Fruit fly (Drosophila melanogaster): ENCODE measurements around the gene CG7872.
A peak's percentile ranks its signal among the peaks of the same experiment; 100 is the strongest.

Gene CG7872

DNA sequence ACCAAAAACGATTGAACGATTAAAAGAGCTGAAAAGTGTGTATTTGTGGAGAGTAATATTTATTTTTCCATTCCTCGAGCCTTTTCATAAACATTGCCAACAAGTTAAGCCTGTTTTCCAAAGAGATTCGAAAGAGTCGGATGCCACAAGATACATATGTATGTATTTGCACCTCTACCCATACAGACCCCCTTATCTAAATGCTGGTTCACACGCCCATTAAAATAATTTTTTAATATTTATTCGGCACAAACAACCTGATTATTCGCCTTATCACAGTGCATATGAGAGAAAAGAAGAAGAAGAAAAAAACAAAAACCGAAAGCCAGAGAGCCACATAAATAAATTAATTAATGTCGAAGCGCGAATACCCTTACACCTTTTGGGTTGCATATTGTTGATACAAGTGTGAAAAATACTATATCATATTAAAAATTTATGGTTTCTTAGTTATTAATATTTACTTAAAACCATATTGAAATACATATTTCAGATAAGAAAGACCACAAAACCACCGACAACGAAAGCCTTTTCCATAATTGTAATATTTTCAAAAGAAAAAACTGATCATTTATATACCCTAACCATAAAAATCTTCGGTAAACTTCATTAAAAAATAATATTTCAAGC lies 9.5 kb upstream of the CG7872 start:
- TF ChIP-seq Blimp-1 (GFP tag; optimal IDR thresholded peaks at IDR 0.05): no peak
- TF ChIP-seq CG4707 (GFP tag; optimal IDR thresholded peaks at IDR 0.05): peak; percentile 24
- TF ChIP-seq CG17361 (GFP tag; IDR thresholded peaks at IDR 0.05): peak; percentile 39; the same call in 2 of the 3 replicates
- peak; percentile 1 for TF ChIP-seq nom (GFP tag; optimal IDR thresholded peaks at IDR 0.05)
- TF ChIP-seq HHEX (GFP tag; optimal IDR thresholded peaks at IDR 0.05): peak; percentile 22
- TF ChIP-seq jumu (GFP tag; optimal IDR thresholded peaks at IDR 0.05): no peak
- TF ChIP-seq fru (optimal IDR thresholded peaks at IDR 0.05): no peak
- TF ChIP-seq Med (GFP tag): peak; percentile 57
- TF ChIP-seq CG1024 (GFP tag; IDR thresholded peaks at IDR 0.05): no peak
- no peak for TF ChIP-seq CG30403 (GFP tag; optimal IDR thresholded peaks at IDR 0.05)
- TF ChIP-seq CG6813 (GFP tag; optimal IDR thresholded peaks at IDR 0.05): peak; percentile 5
- no peak for TF ChIP-seq CG5245 (GFP tag; optimal IDR thresholded peaks at IDR 0.05)
- TF ChIP-seq Doc3 (GFP tag; IDR thresholded peaks at IDR 0.05; ENCODE audit: partially characterized antibody): no peak
- TF ChIP-seq Sry-β (GFP tag; optimal IDR thresholded peaks at IDR 0.05): no peak
- peak; percentile 8 for TF ChIP-seq CG12071 (GFP tag; optimal IDR thresholded peaks at IDR 0.05)
- no peak for TF ChIP-seq YL-1 (GFP tag; optimal IDR thresholded peaks at IDR 0.05)
- TF ChIP-seq D19A (tag; optimal IDR thresholded peaks at IDR 0.05): peak; percentile 94
- TF ChIP-seq sens (GFP tag): peak; percentile 76
- peak; percentile 18 for TF ChIP-seq CG2678 (tag; optimal IDR thresholded peaks at IDR 0.05)
- TF ChIP-seq gem (tag; optimal IDR thresholded peaks at IDR 0.05): peak; percentile 8
- TF ChIP-seq CG9727 (GFP tag; optimal IDR thresholded peaks at IDR 0.05): peak; percentile 3
- TF ChIP-seq ci (GFP tag; IDR thresholded peaks at IDR 0.05): 0 out of 3 replicates have a peak, but pooled peaks have one; percentile 22
- TF ChIP-seq CG12659 (GFP tag; optimal IDR thresholded peaks at IDR 0.05): peak; percentile 8
- peak; percentile 18 for TF ChIP-seq MTF-1 (GFP tag; optimal IDR thresholded peaks at IDR 0.05; ENCODE audit: borderline replicate concordance)
- no peak for TF ChIP-seq CG3163 (GFP tag; optimal IDR thresholded peaks at IDR 0.05)
- TF ChIP-seq CG17385 (GFP tag; optimal IDR thresholded peaks at IDR 0.05): peak; percentile 59
- TF ChIP-seq CG11504 (tag; optimal IDR thresholded peaks at IDR 0.05): peak; percentile 29
- peak in 1 of 2 experiments; percentile 18 for TF ChIP-seq bsh (GFP tag; optimal IDR thresholded peaks at IDR 0.05)
- peak; percentile 30 for TF ChIP-seq CG18262 (tag; optimal IDR thresholded peaks at IDR 0.05)

DNA sequence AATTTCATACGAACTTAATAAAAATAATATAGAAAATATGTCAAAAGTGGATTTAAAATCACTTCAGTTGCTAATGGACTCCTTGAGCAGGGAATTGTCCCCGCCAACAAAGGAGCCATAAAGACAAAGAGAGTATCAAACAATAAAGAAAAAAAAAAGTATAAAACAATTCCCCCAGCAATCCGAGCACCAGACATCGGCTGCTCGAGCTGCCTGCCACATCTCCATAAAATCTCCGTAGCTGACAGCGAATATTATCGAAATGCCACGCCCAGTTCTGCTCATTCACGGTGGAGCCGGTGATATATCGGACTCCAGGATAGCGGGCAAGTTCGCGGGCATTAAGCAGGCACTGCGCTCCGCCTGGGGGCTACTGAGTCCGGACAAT lies 9.0 kb upstream of the CG7872 start, which contains the start of gene CG7860:
Gene CG7860 (plus strand): TSS at position 11 of the 388 bp plus-strand sequence.
- TF ChIP-seq Med (GFP tag): peak; percentile 26
- TF ChIP-seq Opbp (GFP tag; IDR thresholded peaks at IDR 0.05; ENCODE audit: partially characterized antibody): no peak
- no peak for TF ChIP-seq unc-4 (GFP tag; IDR thresholded peaks at IDR 0.05; ENCODE audit: partially characterized antibody)
- 0 out of 2 replicates have a peak, but pooled peaks have one; percentile 12 for TF ChIP-seq MBD-R2 (GFP tag; IDR thresholded peaks at IDR 0.05)
- no peak for TF ChIP-seq CG7928 (GFP tag; optimal IDR thresholded peaks at IDR 0.05)
- peak; percentile 1 for TF ChIP-seq CG18262 (tag; optimal IDR thresholded peaks at IDR 0.05)
- no peak for TF ChIP-seq Doc2 (GFP tag; IDR thresholded peaks at IDR 0.05)
- TF ChIP-seq nom (GFP tag; optimal IDR thresholded peaks at IDR 0.05): peak; percentile 34
- TF ChIP-seq CG15514 (GFP tag; optimal IDR thresholded peaks at IDR 0.05): no peak

DNA sequence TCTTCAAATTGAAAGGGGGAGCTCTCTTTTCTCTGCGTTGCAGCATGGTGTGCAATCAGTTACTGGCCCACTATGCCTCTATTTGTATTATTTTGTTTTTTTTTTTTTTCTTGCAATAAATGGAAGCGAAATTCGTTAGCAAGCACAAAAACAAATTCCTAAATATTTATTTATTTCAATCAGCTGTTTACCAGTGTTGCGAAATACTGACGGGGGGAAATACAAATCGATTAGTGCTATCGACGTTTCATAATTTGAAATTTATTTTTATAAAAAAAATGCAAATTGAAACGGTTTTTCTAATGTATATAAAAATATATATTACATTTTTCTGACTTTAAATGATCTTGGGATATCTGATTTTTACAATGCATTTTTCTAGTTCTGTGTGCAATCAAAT lies 6.1 kb upstream of the CG7872 start, which contains the start of gene CG15643:
Gene CG15643 (minus strand): TSS at position 211 of the 400 bp plus-strand sequence.
- TF ChIP-seq CG12659 (GFP tag; optimal IDR thresholded peaks at IDR 0.05) (no peak), Tbp (GFP tag; optimal IDR thresholded peaks at IDR 0.05) (no peak), CG4617 (GFP tag; optimal IDR thresholded peaks at IDR 0.05; ENCODE audit: borderline replicate concordance) (peak; percentile 8), CG10267 (tag; optimal IDR thresholded peaks at IDR 0.05) (peak; percentile 87), lbe (GFP tag; optimal IDR thresholded peaks at IDR 0.05) (peak; percentile 60), toy (GFP tag; IDR thresholded peaks at IDR 0.05) (no peak), CG14965 (GFP tag; optimal IDR thresholded peaks at IDR 0.05; ENCODE audit: borderline replicate concordance) (no peak), zfh2 (GFP tag; optimal IDR thresholded peaks at IDR 0.05) (no peak), onecut (GFP tag; IDR thresholded peaks at IDR 0.05) (0 out of 2 replicates have a peak, but pooled peaks have one; percentile 8), MBD-R2 (GFP tag; IDR thresholded peaks at IDR 0.05) (peak; percentile 70), CG34224 (GFP tag; IDR thresholded peaks at IDR 0.05; ENCODE audit: partially characterized antibody) (peak; percentile 17; the same call in 1 of the 3 replicates), psq (GFP tag; optimal IDR thresholded peaks at IDR 0.05) (no peak), unc-4 (GFP tag; IDR thresholded peaks at IDR 0.05; ENCODE audit: partially characterized antibody) (peak; percentile 24; the same call in 1 of the 2 replicates), Doc3 (GFP tag; IDR thresholded peaks at IDR 0.05; ENCODE audit: partially characterized antibody) (0 out of 3 replicates have a peak, but pooled peaks have one; percentile 16), hbn (GFP tag; IDR thresholded peaks at IDR 0.05; ENCODE audit: partially characterized antibody) (0 out of 2 replicates have a peak, but pooled peaks have one; percentile 21)

All from whole organism, embryonic.